Fruit fly (Drosophila melanogaster): Measurements from ENCODE around the gene Uch.
A peak's percentile ranks its signal among the peaks of the same experiment; 100 is the strongest.

Uch gene

dm6 chr2L:2202018-2202852 lies 11.8 kb downstream of the Uch start (continued):
- peak; percentile 99 for TF ChIP-seq Nf-YA (GFP tag; IDR thresholded peaks at IDR 0.05)
- peak; percentile 94 for TF ChIP-seq pb (GFP tag; optimal IDR thresholded peaks at IDR 0.05)
- no peak for TF ChIP-seq CG9932 (GFP tag; IDR thresholded peaks at IDR 0.05)
- peak; percentile 98 for TF ChIP-seq aop (GFP tag; IDR thresholded peaks at IDR 0.05)
- TF ChIP-seq NK7.1 (GFP tag; optimal IDR thresholded peaks at IDR 0.05): peak; percentile 96
- peak; percentile 80 for TF ChIP-seq Taf1 (GFP tag; IDR thresholded peaks at IDR 0.05)
- TF ChIP-seq NfI (GFP tag; optimal IDR thresholded peaks at IDR 0.05): peak; percentile 95
- peak; percentile 91 for TF ChIP-seq p53 (GFP tag; optimal IDR thresholded peaks at IDR 0.05)
- peak; percentile 98 for TF ChIP-seq Hr3 (GFP tag; optimal IDR thresholded peaks at IDR 0.05)
- TF ChIP-seq cas (GFP tag; IDR thresholded peaks at IDR 0.05): peak; percentile 79
- peak; percentile 99 for TF ChIP-seq H15 (GFP tag; IDR thresholded peaks at IDR 0.05)
- TF ChIP-seq mam (GFP tag; optimal IDR thresholded peaks at IDR 0.05): peak; percentile 90
- peak; percentile 69 for TF ChIP-seq sug (tag; optimal IDR thresholded peaks at IDR 0.05)
- peak; percentile 99 for TF ChIP-seq Med (GFP tag)
- TF ChIP-seq CG4424 (GFP tag; optimal IDR thresholded peaks at IDR 0.05): peak; percentile 99
- peak; percentile 92 for TF ChIP-seq toy (GFP tag; IDR thresholded peaks at IDR 0.05)
- TF ChIP-seq CG12104 (GFP tag; optimal IDR thresholded peaks at IDR 0.05): peak; percentile 98
- TF ChIP-seq peb (GFP tag; IDR thresholded peaks at IDR 0.05): peak; percentile 99
- peak; percentile 78 for TF ChIP-seq Rfx (GFP tag; IDR thresholded peaks at IDR 0.05)
- TF ChIP-seq sens (GFP tag): peak; percentile 100
- TF ChIP-seq CG4360 (GFP tag; IDR thresholded peaks at IDR 0.05): peak; percentile 93
- TF ChIP-seq slp2 (GFP tag; optimal IDR thresholded peaks at IDR 0.05): peak; percentile 98
- TF ChIP-seq CG7357 (GFP tag; IDR thresholded peaks at IDR 0.05): peak; percentile 94
- peak; percentile 98 for TF ChIP-seq row (GFP tag; IDR thresholded peaks at IDR 0.05)
- peak; percentile 100 for TF ChIP-seq CG17328 (GFP tag; IDR thresholded peaks at IDR 0.05)
- TF ChIP-seq en (GFP tag; optimal IDR thresholded peaks at IDR 0.05): peak; percentile 97
- peak; percentile 99 for TF ChIP-seq CG8290 (GFP tag; optimal IDR thresholded peaks at IDR 0.05)
- TF ChIP-seq CG8290 (tag; optimal IDR thresholded peaks at IDR 0.05): peak; percentile 95 to 98
- peak; percentile 95 for TF ChIP-seq CG18599 (GFP tag; optimal IDR thresholded peaks at IDR 0.05)
- no peak for TF ChIP-seq pan (optimal IDR thresholded peaks at IDR 0.05)
- peak in 1 of 2 experiments; percentile 99 for TF ChIP-seq pan (GFP tag; optimal IDR thresholded peaks at IDR 0.05 in 1 of 2, IDR thresholded peaks at IDR 0.05 in 1 of 2)
- TF ChIP-seq Fer1 (GFP tag; optimal IDR thresholded peaks at IDR 0.05): peak; percentile 92
- peak; percentile 98 for TF ChIP-seq CG4617 (GFP tag; optimal IDR thresholded peaks at IDR 0.05; ENCODE audit: borderline replicate concordance)
- TF ChIP-seq Dip2 (GFP tag; IDR thresholded peaks at IDR 0.05): peak; percentile 64
- peak; percentile 99 for TF ChIP-seq ewg (GFP tag; optimal IDR thresholded peaks at IDR 0.05)
- TF ChIP-seq z (GFP tag; IDR thresholded peaks at IDR 0.05): peak; percentile 87
- peak; percentile 98 for TF ChIP-seq PHDP (tag; optimal IDR thresholded peaks at IDR 0.05)
- peak; percentile 100 for TF ChIP-seq fd96Cb (tag; optimal IDR thresholded peaks at IDR 0.05)
- no peak for TF ChIP-seq hth (optimal IDR thresholded peaks at IDR 0.05)
- TF ChIP-seq salm (tag; optimal IDR thresholded peaks at IDR 0.05): peak; percentile 99
- peak; percentile 94 for TF ChIP-seq Oaz (GFP tag; IDR thresholded peaks at IDR 0.05)
- TF ChIP-seq Vsx1 (GFP tag; optimal IDR thresholded peaks at IDR 0.05): peak; percentile 96
- TF ChIP-seq CG10543 (GFP tag; optimal IDR thresholded peaks at IDR 0.05): peak; percentile 39
- peak; percentile 99 for TF ChIP-seq corto (GFP tag; optimal IDR thresholded peaks at IDR 0.05)
- peak; percentile 92 for TF ChIP-seq CG2116 (GFP tag; optimal IDR thresholded peaks at IDR 0.05)
- TF ChIP-seq CG3726 (GFP tag; IDR thresholded peaks at IDR 0.05): peak; percentile 98
- TF ChIP-seq CG6175 (GFP tag; IDR thresholded peaks at IDR 0.05): peak; percentile 77
- TF ChIP-seq tgo (GFP tag; IDR thresholded peaks at IDR 0.05): peak; percentile 98
- TF ChIP-seq CG14014 (GFP tag; IDR thresholded peaks at IDR 0.05): peak; percentile 96
- TF ChIP-seq CG7987 (GFP tag; optimal IDR thresholded peaks at IDR 0.05): peak; percentile 79
- TF ChIP-seq CG16779 (GFP tag; IDR thresholded peaks at IDR 0.05): 0 out of 2 replicates have a peak, but pooled peaks have one; percentile 35
